Worm (Caenorhabditis elegans): ENCODE data around the gene hsd-2.

Gene hsd-2

DNA sequence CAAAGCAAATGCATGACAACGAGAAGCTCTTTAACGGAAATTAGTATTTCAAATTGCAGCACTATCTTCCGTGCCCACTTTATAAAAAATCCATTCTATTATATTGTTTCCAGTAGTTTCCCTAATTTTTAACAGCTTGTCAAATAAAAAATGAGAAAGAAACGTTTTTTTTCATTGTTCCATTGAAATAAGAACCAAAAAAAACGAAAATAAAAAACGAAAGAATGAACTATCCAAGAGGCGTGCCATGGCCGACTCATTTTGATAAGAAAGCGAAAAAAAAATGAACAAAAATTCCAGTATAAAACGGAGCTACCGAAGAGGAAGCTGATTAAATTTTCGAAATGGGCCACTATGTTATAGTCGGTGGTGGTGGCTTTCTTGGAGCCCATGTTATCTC lies at the start of gene hsd-2:
hsd-2 (plus strand) TSS at position 301 of the 400 bp plus-strand sequence.
- TF ChIP-seq hif-1 (tag; optimal IDR thresholded peaks at IDR 0.05) (no peak), dmd-6 (GFP tag; IDR thresholded peaks at IDR 0.05) (no peak), cey-2 (tag; optimal IDR thresholded peaks at IDR 0.05; ENCODE audit: borderline replicate concordance, insufficient read depth) (no peak), fos-1 (tag; optimal IDR thresholded peaks at IDR 0.05) (no peak), lim-7 (GFP tag; IDR thresholded peaks at IDR 0.05) (no peak), ztf-11 (tag; optimal IDR thresholded peaks at IDR 0.05) (no peak), lsy-2 (tag; optimal IDR thresholded peaks at IDR 0.05) (no peak), egl-43 (GFP tag; IDR thresholded peaks at IDR 0.05) (no peak), mxl-3 (GFP tag; optimal IDR thresholded peaks at IDR 0.05) (no peak), F37D6.2 (tag; optimal IDR thresholded peaks at IDR 0.05) (no peak), Y5F2A.4 (GFP tag; optimal IDR thresholded peaks at IDR 0.05) (no peak), nhr-77 (tag; optimal IDR thresholded peaks at IDR 0.05) (no peak), ZK337.2 (GFP tag; IDR thresholded peaks at IDR 0.05) (no peak)

DNA sequence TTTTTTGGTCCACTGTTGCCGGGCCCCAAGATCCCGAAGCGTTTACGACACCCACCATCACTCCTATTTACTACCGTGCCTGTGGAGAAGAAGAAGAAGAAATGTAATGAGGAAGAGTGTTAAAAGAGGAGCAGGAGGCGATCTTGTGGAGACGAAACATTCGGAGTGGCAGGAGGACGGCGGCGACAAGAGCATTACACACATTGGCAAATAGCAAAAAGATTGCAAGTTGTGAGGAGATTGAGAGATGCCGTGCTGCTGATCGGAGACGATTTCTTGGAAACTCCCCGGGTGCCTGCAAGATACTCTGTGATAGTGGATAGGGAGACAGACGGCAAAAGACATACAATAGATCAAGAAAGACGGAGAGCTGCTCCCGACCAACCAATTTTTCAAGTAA lies 47.8 kb upstream of the hsd-2 start, which contains the start of gene M03F4.4:
M03F4.4 (minus strand) TSS at position 160 of the 400 bp plus-strand sequence.
- TF ChIP-seq set-16 (GFP tag; IDR thresholded peaks at IDR 0.05) = peak; percentile 12; the same call in 1 of the 2 replicates
- TF ChIP-seq daf-16 (GFP tag; optimal IDR thresholded peaks at IDR 0.05) = peak in 1 of 2 experiments; percentile 93
- TF ChIP-seq daf-16 (tag; optimal IDR thresholded peaks at IDR 0.05) = no peak
- no peak for TF ChIP-seq pha-4 (GFP tag; IDR thresholded peaks at IDR 0.05)
- TF ChIP-seq pha-4 (tag; optimal IDR thresholded peaks at IDR 0.05) = no peak
- TF ChIP-seq nhr-11 (tag; optimal IDR thresholded peaks at IDR 0.05) = peak; percentile 31
- peak; percentile 24; the same call in 1 of the 2 replicates for TF ChIP-seq dmd-6 (GFP tag; IDR thresholded peaks at IDR 0.05)
- TF ChIP-seq hlh-11 (tag; optimal IDR thresholded peaks at IDR 0.05) = peak; percentile 66
- TF ChIP-seq rbr-2 (tag; optimal IDR thresholded peaks at IDR 0.05) = no peak

DNA sequence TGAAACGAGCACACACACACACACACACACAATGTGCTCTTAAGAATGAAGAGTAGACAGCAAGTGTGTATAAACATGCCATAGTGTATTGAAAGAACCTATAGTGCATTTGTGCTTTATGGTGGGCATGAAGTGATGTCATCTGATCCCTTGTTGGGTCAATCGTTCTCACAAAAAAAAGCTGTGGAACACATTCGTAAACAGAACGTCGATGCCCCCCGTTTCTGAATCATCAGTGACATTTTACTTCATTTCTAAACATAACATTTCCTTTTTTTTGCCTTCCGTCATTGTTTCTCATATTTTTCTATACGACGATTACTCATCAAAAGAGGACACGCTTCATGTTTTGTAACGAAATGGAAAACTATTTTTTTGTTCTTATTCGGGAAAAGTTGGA lies 46.1 kb upstream of the hsd-2 start:
- TF ChIP-seq ceh-82 (tag; optimal IDR thresholded peaks at IDR 0.05) (no peak), ces-1 (GFP tag; optimal IDR thresholded peaks at IDR 0.05) (no peak), aha-1 (tag) (no peak), cey-2 (tag; optimal IDR thresholded peaks at IDR 0.05; ENCODE audit: borderline replicate concordance, insufficient read depth) (no peak), dve-1 (tag; optimal IDR thresholded peaks at IDR 0.05; ENCODE audit: insufficient read depth) (peak; percentile 31), tra-1 (GFP tag; IDR thresholded peaks at IDR 0.05) (no peak), lin-13 (GFP tag; optimal IDR thresholded peaks at IDR 0.05) (no peak), pqm-1 (tag; optimal IDR thresholded peaks at IDR 0.05) (no peak), daf-8 (GFP tag; IDR thresholded peaks at IDR 0.05) (no peak), Y48G9A.11 (GFP tag; IDR thresholded peaks at IDR 0.05) (no peak), fos-1 (tag; optimal IDR thresholded peaks at IDR 0.05) (no peak), gei-8 (GFP tag; optimal IDR thresholded peaks at IDR 0.05) (no peak), Y5F2A.4 (GFP tag; optimal IDR thresholded peaks at IDR 0.05) (no peak), pha-4 (GFP tag; IDR thresholded peaks at IDR 0.05) (no peak), pha-4 (tag; optimal IDR thresholded peaks at IDR 0.05) (peak; percentile 37), hlh-30 (tag; optimal IDR thresholded peaks at IDR 0.05; ENCODE audit: insufficient read depth) (no peak), saeg-2 (GFP tag; IDR thresholded peaks at IDR 0.05) (no peak), ZK546.5 (tag; optimal IDR thresholded peaks at IDR 0.05) (no peak), aly-2 (tag; optimal IDR thresholded peaks at IDR 0.05) (no peak), mxl-2 (GFP tag; conservative IDR thresholded peaks at IDR 0.05) (no peak), nhr-6 (tag; optimal IDR thresholded peaks at IDR 0.05) (peak; percentile 89), mdl-1 (tag; optimal IDR thresholded peaks at IDR 0.05) (no peak), lin-38 (GFP tag; IDR thresholded peaks at IDR 0.05) (no peak), spr-1 (tag; optimal IDR thresholded peaks at IDR 0.05) (no peak)
